Fruit fly (Drosophila melanogaster): ENCODE measurements around the gene CG33764.
A peak's percentile ranks its signal among the peaks of the same experiment; 100 is the strongest.

CG33764 gene

dm6 chr3L:4221226-4221770 lies 46.0 kb downstream of the CG33764 start (continued):
- no peak for TF ChIP-seq CG3726 (GFP tag; IDR thresholded peaks at IDR 0.05)
- TF ChIP-seq CG1647 (GFP tag; optimal IDR thresholded peaks at IDR 0.05): no peak
- TF ChIP-seq CG1602 (GFP tag; optimal IDR thresholded peaks at IDR 0.05): no peak
- peak; percentile 45 for TF ChIP-seq CG4328 (GFP tag; optimal IDR thresholded peaks at IDR 0.05)
- no peak for TF ChIP-seq cad (GFP tag; optimal IDR thresholded peaks at IDR 0.05)
- no peak for TF ChIP-seq ind (GFP tag; optimal IDR thresholded peaks at IDR 0.05)
- TF ChIP-seq ara (GFP tag; IDR thresholded peaks at IDR 0.05): no peak
- no peak for TF ChIP-seq CG32767 (GFP tag; IDR thresholded peaks at IDR 0.05)
- no peak for TF ChIP-seq CG16779 (GFP tag; IDR thresholded peaks at IDR 0.05)
- TF ChIP-seq caup (GFP tag; optimal IDR thresholded peaks at IDR 0.05; ENCODE audit: severe bottlenecking): no peak
- TF ChIP-seq Adf1 (GFP tag; IDR thresholded peaks at IDR 0.05): peak; percentile 54
- TF ChIP-seq CG15696 (tag; optimal IDR thresholded peaks at IDR 0.05): no peak
- TF ChIP-seq CG9437 (GFP tag; optimal IDR thresholded peaks at IDR 0.05): no peak
- no peak for TF ChIP-seq CG18011 (GFP tag; optimal IDR thresholded peaks at IDR 0.05)
- TF ChIP-seq ro (GFP tag; IDR thresholded peaks at IDR 0.05): no peak
- no peak for TF ChIP-seq sc (optimal IDR thresholded peaks at IDR 0.05)
- no peak for TF ChIP-seq sc (GFP tag; optimal IDR thresholded peaks at IDR 0.05)
- no peak for TF ChIP-seq Eip74EF (GFP tag; optimal IDR thresholded peaks at IDR 0.05)
- no peak for TF ChIP-seq Ets65A (GFP tag)
- TF ChIP-seq ac (GFP tag; optimal IDR thresholded peaks at IDR 0.05): no peak
- no peak for TF ChIP-seq CG14014 (GFP tag; IDR thresholded peaks at IDR 0.05)
- peak; percentile 79 for TF ChIP-seq exex (tag; optimal IDR thresholded peaks at IDR 0.05)
- TF ChIP-seq Dll (GFP tag; IDR thresholded peaks at IDR 0.05; ENCODE audit: partially characterized antibody): no peak
- TF ChIP-seq Atf3 (GFP tag; optimal IDR thresholded peaks at IDR 0.05): no peak
- TF ChIP-seq mld (GFP tag; IDR thresholded peaks at IDR 0.05; ENCODE audit: partially characterized antibody): no peak
- TF ChIP-seq psq (GFP tag; optimal IDR thresholded peaks at IDR 0.05): no peak
- TF ChIP-seq sqz (GFP tag; optimal IDR thresholded peaks at IDR 0.05): no peak
- TF ChIP-seq ase (GFP tag; IDR thresholded peaks at IDR 0.05): no peak
- no peak for TF ChIP-seq CG2712 (tag; optimal IDR thresholded peaks at IDR 0.05)
- no peak for TF ChIP-seq sens-2 (GFP tag; IDR thresholded peaks at IDR 0.05)
- TF ChIP-seq CG34422 (GFP tag; IDR thresholded peaks at IDR 0.05): no peak
- no peak for TF ChIP-seq CG10462 (GFP tag; optimal IDR thresholded peaks at IDR 0.05)
- TF ChIP-seq trh (GFP tag; optimal IDR thresholded peaks at IDR 0.05): no peak
- TF ChIP-seq H2.0 (GFP tag; IDR thresholded peaks at IDR 0.05): no peak
- no peak for TF ChIP-seq CG10979 (tag; optimal IDR thresholded peaks at IDR 0.05)
- TF ChIP-seq Gug (GFP tag; IDR thresholded peaks at IDR 0.05): peak; percentile 4; the same call in 2 of the 4 replicates
- TF ChIP-seq Awh (GFP tag; IDR thresholded peaks at IDR 0.05): peak; percentile 65; the same call in 1 of the 2 replicates
- TF ChIP-seq Fer3 (tag; optimal IDR thresholded peaks at IDR 0.05): peak; percentile 12
- TF ChIP-seq CG6791 (GFP tag; IDR thresholded peaks at IDR 0.05; ENCODE audit: partially characterized antibody): 0 out of 3 replicates have a peak, but pooled peaks have one; percentile 33
- TF ChIP-seq Usf (GFP tag; optimal IDR thresholded peaks at IDR 0.05): no peak
- peak; percentile 96 for TF ChIP-seq chinmo (GFP tag; IDR thresholded peaks at IDR 0.05; ENCODE audit: partially characterized antibody)
- TF ChIP-seq CG6765 (GFP tag; optimal IDR thresholded peaks at IDR 0.05): no peak
- TF ChIP-seq BEAF-32 (GFP tag; optimal IDR thresholded peaks at IDR 0.05): no peak
- TF ChIP-seq CG7556 (GFP tag; optimal IDR thresholded peaks at IDR 0.05): no peak
- no peak for TF ChIP-seq D19A (tag; optimal IDR thresholded peaks at IDR 0.05)
- no peak for TF ChIP-seq peb (GFP tag; IDR thresholded peaks at IDR 0.05)
- peak; percentile 35 for TF ChIP-seq BtbVII (GFP tag; optimal IDR thresholded peaks at IDR 0.05)
- TF ChIP-seq Oli (tag; optimal IDR thresholded peaks at IDR 0.05): no peak
- TF ChIP-seq Poxn (GFP tag; IDR thresholded peaks at IDR 0.05): no peak
- TF ChIP-seq ewg (GFP tag; optimal IDR thresholded peaks at IDR 0.05): no peak
- TF ChIP-seq mirr (GFP tag; optimal IDR thresholded peaks at IDR 0.05): peak; percentile 89
